Worm (Caenorhabditis elegans): ENCODE data around the gene Y47D3A.13.

DNA sequence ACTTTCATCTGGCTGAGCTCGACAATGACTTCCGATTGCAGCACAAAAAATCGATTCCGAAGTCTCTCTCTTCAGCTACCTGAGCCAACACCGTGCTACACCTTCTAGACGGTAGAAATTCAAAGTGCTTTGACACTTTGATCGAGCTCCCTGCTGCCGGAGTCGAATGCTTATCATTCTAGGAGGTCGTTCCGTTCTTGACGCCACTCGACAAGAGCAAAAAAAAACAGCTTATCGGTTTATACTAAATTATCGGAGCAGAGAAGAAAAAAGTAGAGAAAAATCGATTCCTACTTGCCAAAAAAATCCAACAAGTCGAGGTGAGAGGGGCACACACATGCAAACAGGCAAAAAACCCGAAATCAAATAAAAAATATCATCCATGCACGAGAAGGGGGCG is 44.6 kb upstream of the Y47D3A.13 start:
- TF ChIP-seq nhr-11 (tag; optimal IDR thresholded peaks at IDR 0.05) (no peak), pat-9 (tag; optimal IDR thresholded peaks at IDR 0.05) (no peak)
